Fruit fly (Drosophila melanogaster): Measurements from ENCODE around the gene CG13481.

CG13481 gene

DNA sequence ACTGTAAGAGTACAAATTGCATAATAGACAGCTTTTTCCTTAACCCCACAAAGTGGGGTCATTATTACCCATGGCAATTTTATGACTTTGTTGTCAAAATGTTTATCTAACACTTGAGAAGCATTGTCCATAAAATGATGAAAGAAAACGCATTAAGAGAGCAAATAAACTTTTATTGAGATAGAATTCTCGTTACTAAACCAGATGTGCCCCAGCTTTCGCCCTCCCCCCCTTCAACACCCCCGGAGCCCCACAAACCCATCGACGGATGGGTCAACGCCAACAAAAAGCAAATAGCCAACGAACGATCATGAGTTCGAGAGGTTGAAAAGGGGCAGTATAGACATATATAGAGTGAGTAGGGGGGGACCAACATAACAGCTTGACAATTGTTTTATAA, 6.8 kb downstream of the CG13481 start:
- TF ChIP-seq Pif1A (GFP tag; optimal IDR thresholded peaks at IDR 0.05) (no peak), CG15710 (tag; optimal IDR thresholded peaks at IDR 0.05) (no peak), CG8301 (tag; optimal IDR thresholded peaks at IDR 0.05) (no peak), D1 (tag; optimal IDR thresholded peaks at IDR 0.05) (no peak), Pif1B (GFP tag; optimal IDR thresholded peaks at IDR 0.05) (no peak), rn (GFP tag; IDR thresholded peaks at IDR 0.05) (no peak), CG12605 (GFP tag; IDR thresholded peaks at IDR 0.05) (no peak)

DNA sequence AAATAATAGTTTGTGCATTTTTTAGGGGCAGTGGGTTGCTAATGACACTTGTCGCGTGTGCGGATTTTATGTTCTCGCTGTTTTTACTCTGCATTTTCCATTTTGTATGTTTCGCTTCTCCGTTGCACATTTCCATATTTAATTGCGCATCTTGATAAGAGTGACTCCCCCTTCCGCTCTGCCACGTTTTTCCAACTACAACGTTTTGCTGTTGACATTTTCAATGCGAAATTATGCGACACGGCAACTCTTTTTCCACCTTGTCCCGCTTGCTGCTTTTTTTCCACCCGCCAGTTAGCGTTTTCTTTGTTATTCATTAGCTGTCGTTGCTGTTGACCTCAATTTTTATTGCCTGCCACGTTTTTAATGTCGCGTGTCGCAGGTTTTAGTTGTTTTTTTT, 7.5 kb downstream of the CG13481 start:
- TF ChIP-seq Snoo (tag; optimal IDR thresholded peaks at IDR 0.05) (no peak), fd96Ca (GFP tag; IDR thresholded peaks at IDR 0.05) (0 out of 3 replicates have a peak, but pooled peaks have one; percentile 26)

DNA sequence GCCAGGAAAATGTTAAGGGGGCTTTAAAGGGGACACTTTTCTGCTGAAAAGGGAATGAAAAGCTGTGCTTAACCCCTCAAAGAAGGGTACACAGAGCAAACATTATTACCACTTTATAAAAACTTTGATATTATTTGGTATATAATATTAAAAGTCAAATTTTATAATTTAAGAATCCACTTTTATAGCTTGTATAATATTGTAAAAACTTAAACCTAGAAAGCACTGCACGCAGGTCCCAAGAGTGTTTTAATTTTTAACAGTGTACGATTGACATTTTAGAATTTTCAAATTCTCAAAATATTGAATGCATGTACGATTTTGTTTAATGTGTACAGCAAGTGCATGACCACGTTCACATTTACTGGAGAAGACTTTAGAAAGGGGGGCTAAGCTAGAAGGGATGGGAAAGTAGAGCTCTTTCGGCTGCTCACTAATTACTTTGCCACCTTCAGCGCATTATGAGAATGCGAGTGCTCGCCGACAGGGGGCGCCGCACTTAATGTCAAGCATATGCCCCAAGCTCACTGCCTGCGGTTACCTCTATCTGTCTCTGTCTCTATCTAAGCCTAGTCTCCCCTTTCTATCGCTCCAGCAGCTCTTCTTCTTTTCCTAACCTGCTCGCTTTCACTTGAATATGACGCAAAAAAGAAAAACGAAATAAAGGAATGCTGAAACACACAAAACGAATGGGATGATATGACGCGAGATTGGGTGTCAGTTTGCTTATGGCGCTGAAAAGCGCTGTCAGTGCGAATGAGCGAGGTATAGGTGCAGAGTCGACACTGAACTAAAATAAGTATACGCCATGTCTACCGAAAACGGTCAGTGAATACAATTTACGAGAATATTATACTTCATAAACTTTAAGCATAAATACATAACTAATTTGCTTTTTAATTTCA, 9.4 kb downstream of the CG13481 start:
- no peak for TF ChIP-seq EcR (GFP tag; optimal IDR thresholded peaks at IDR 0.05)
- TF ChIP-seq D1 (tag; optimal IDR thresholded peaks at IDR 0.05), result no peak
- no peak for TF ChIP-seq Pif1A (GFP tag; optimal IDR thresholded peaks at IDR 0.05)
- TF ChIP-seq Pif1B (GFP tag; optimal IDR thresholded peaks at IDR 0.05), result no peak
- no peak for TF ChIP-seq CG34367 (tag; optimal IDR thresholded peaks at IDR 0.05)
- peak; percentile 49 for TF ChIP-seq CG14655 (GFP tag; optimal IDR thresholded peaks at IDR 0.05)
- no peak for TF ChIP-seq gl (tag; optimal IDR thresholded peaks at IDR 0.05)
- no peak for TF ChIP-seq CG15710 (tag; optimal IDR thresholded peaks at IDR 0.05)
- TF ChIP-seq CG10348 (GFP tag; IDR thresholded peaks at IDR 0.05), result no peak
- TF ChIP-seq fd96Ca (GFP tag; IDR thresholded peaks at IDR 0.05), result 0 out of 3 replicates have a peak, but pooled peaks have one; percentile 24
- no peak for TF ChIP-seq CG17806 (tag; optimal IDR thresholded peaks at IDR 0.05)
- peak; percentile 54 for TF ChIP-seq CG9948 (tag; optimal IDR thresholded peaks at IDR 0.05)
- 0 out of 3 replicates have a peak, but pooled peaks have one; percentile 20 for TF ChIP-seq CG4496 (GFP tag; IDR thresholded peaks at IDR 0.05)
- TF ChIP-seq CG8159 (tag; optimal IDR thresholded peaks at IDR 0.05), result peak; percentile 62
- no peak for TF ChIP-seq CG12605 (GFP tag; IDR thresholded peaks at IDR 0.05)
- no peak for TF ChIP-seq rn (GFP tag; IDR thresholded peaks at IDR 0.05)
- no peak for TF ChIP-seq CG32121 (GFP tag; IDR thresholded peaks at IDR 0.05)
- TF ChIP-seq Snoo (tag; optimal IDR thresholded peaks at IDR 0.05), result no peak
- TF ChIP-seq CG8301 (tag; optimal IDR thresholded peaks at IDR 0.05), result peak; percentile 36
- TF ChIP-seq Ets98B (GFP tag; IDR thresholded peaks at IDR 0.05), result no peak
- no peak for TF ChIP-seq CG13204 (GFP tag; optimal IDR thresholded peaks at IDR 0.05)

DNA sequence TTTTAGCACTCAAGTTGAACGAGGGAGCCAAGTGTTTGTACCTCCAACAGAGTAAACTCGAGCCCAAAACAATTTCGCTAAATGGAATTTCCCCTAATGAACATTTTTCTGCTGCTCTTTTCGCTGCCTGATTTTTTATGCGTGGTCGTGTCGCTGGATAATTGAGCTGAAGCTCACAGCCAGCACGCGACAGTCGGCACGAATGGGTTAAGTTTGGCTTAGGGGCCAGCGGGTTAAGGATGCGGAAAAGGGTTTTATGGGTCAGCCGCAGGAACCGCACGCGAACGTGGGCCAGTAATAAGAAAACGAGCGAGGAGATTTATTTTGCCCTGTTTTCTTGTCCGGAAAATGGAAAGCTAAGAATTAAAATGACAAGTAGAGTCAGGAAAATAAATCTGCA, 10.6 kb downstream of the CG13481 start:
- no peak for TF ChIP-seq CG12605 (GFP tag; IDR thresholded peaks at IDR 0.05)
- no peak for TF ChIP-seq rn (GFP tag; IDR thresholded peaks at IDR 0.05)
- TF ChIP-seq Snoo (tag; optimal IDR thresholded peaks at IDR 0.05), result no peak
- TF ChIP-seq gl (tag; optimal IDR thresholded peaks at IDR 0.05), result no peak
- no peak for TF ChIP-seq CG14655 (GFP tag; optimal IDR thresholded peaks at IDR 0.05)
- TF ChIP-seq fd96Ca (GFP tag; IDR thresholded peaks at IDR 0.05), result no peak
- no peak for TF ChIP-seq Pif1A (GFP tag; optimal IDR thresholded peaks at IDR 0.05)
- no peak for TF ChIP-seq CG15710 (tag; optimal IDR thresholded peaks at IDR 0.05)
- TF ChIP-seq CG34367 (tag; optimal IDR thresholded peaks at IDR 0.05), result no peak
- no peak for TF ChIP-seq CG17806 (tag; optimal IDR thresholded peaks at IDR 0.05)
- no peak for TF ChIP-seq CG4496 (GFP tag; IDR thresholded peaks at IDR 0.05)
- TF ChIP-seq Ets98B (GFP tag; IDR thresholded peaks at IDR 0.05), result no peak
- TF ChIP-seq CG10348 (GFP tag; IDR thresholded peaks at IDR 0.05), result no peak
- TF ChIP-seq D1 (tag; optimal IDR thresholded peaks at IDR 0.05), result no peak

DNA sequence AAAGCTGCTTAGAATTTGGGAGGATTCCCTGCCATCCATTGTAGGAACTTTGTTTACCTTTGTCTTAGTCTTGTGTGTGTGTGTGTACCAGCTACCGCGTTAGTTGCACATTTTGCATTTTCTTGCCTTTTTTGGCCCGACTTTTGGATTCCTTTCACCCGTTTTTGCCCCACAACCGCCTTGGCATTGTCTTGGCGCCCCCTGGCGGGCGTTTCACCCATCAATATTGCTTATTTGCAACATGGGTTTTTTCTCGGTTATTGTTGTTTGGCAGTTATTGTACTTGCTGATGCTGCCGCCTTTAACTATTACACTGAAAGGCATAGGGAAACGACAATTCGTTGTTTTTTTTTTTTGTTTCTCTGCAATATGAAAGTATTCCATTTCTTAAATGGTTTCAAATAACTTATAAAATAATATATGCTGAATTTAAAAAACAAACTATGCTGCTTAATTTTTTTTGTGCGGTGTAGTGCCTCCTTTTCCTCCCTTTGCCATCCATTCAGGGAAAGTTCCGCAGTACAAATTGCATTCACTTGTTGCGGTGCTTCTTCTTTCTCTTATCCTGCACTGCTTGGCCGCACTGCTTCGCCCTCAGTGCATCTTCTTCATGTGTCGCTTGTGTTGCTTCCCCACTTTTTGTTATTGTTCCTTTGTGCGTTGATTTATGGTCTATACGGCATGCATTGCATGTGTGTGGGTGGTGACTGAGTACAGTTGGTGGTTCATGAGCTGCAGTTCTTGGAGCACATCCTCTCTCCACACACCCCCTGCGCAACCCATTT, 12.8 kb downstream of the CG13481 start:
- no peak for TF ChIP-seq CG32121 (GFP tag; IDR thresholded peaks at IDR 0.05)
- no peak for TF ChIP-seq Ets98B (GFP tag; IDR thresholded peaks at IDR 0.05)
- peak; percentile 29 for TF ChIP-seq CG9948 (tag; optimal IDR thresholded peaks at IDR 0.05)
- TF ChIP-seq CG10348 (GFP tag; IDR thresholded peaks at IDR 0.05), result no peak
- no peak for TF ChIP-seq Snoo (tag; optimal IDR thresholded peaks at IDR 0.05)
- peak; percentile 2 for TF ChIP-seq CG8301 (tag; optimal IDR thresholded peaks at IDR 0.05)
- no peak for TF ChIP-seq fd96Ca (GFP tag; IDR thresholded peaks at IDR 0.05)
- TF ChIP-seq CG12605 (GFP tag; IDR thresholded peaks at IDR 0.05), result no peak
- TF ChIP-seq CG14655 (GFP tag; optimal IDR thresholded peaks at IDR 0.05), result peak; percentile 17
- peak; percentile 15 for TF ChIP-seq CG15710 (tag; optimal IDR thresholded peaks at IDR 0.05)
- TF ChIP-seq CG8159 (tag; optimal IDR thresholded peaks at IDR 0.05), result peak; percentile 1

All from whole organism, pupa.